Fruit fly (Drosophila melanogaster): ENCODE measurements around the gene Nepl4.

Nepl4 gene

DNA sequence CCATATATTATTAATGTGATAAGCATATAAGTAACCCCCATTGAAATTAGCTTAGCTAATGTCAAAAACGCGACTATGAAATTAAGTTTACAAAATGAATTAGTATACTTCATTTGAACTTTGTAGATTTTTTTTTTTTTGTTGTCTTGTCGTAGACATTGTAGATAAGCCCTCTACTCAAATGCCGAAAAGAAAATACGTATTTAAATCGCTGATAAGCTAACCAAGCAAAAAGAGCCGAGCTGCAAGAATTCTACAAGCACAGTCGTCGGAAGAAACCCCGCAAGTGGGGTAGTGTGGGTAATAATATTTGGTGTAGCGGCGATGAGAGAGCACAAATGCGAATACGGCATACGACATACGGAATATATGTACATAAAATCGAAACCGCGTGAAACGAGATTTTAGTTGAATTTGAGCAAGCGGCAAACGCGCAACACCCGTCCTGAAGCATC lies at the start of gene Nepl4:
TSS of gene Nepl4 (plus strand) at position 405 of the 455 bp plus-strand sequence.
- no peak for TF ChIP-seq CG6276 (GFP tag; optimal IDR thresholded peaks at IDR 0.05)

DNA sequence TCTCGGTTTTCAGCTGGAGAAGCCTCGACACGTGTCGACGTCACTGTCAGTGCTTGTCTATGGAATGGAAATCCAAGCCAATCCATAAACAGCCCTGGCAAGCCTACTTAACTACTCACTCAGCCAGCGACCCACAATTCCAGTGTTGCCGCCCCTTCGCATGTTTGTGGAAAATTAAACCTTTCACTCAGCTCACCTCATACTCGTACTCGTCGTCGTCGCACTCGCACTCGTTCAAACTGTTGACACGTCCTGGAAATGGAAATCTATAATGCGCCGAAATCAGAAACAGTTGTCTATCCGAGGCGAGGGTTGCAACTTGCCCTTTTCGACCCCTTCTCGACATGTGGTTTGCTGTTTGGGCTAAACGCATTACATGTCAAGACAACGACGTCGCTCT lies 48.6 kb upstream of the Nepl4 start:
- TF ChIP-seq CG1621 (tag; optimal IDR thresholded peaks at IDR 0.05) = no peak
- TF ChIP-seq CG4318 (GFP tag; optimal IDR thresholded peaks at IDR 0.05) = no peak
- no peak for TF ChIP-seq net (GFP tag; optimal IDR thresholded peaks at IDR 0.05)
- TF ChIP-seq CG3919 (GFP tag; optimal IDR thresholded peaks at IDR 0.05) = no peak
- TF ChIP-seq fd59A (GFP tag; optimal IDR thresholded peaks at IDR 0.05) = no peak
- no peak for TF ChIP-seq dac (GFP tag; optimal IDR thresholded peaks at IDR 0.05)
- TF ChIP-seq Eip93F (GFP tag; optimal IDR thresholded peaks at IDR 0.05) = no peak
- no peak for TF ChIP-seq Hr38 (GFP tag; optimal IDR thresholded peaks at IDR 0.05)
- TF ChIP-seq Hr4 (GFP tag; optimal IDR thresholded peaks at IDR 0.05) = no peak
- TF ChIP-seq Gug (GFP tag; IDR thresholded peaks at IDR 0.05) = no peak
- no peak for TF ChIP-seq CG9139 (GFP tag; optimal IDR thresholded peaks at IDR 0.05)
- TF ChIP-seq CG10669 (GFP tag; optimal IDR thresholded peaks at IDR 0.05) = no peak
- TF ChIP-seq CG7368 (GFP tag; optimal IDR thresholded peaks at IDR 0.05) = no peak
- TF ChIP-seq achi (GFP tag; optimal IDR thresholded peaks at IDR 0.05) = no peak
- TF ChIP-seq CG6792 (GFP tag; optimal IDR thresholded peaks at IDR 0.05) = no peak
- TF ChIP-seq CG8632 (GFP tag; optimal IDR thresholded peaks at IDR 0.05) = no peak

DNA sequence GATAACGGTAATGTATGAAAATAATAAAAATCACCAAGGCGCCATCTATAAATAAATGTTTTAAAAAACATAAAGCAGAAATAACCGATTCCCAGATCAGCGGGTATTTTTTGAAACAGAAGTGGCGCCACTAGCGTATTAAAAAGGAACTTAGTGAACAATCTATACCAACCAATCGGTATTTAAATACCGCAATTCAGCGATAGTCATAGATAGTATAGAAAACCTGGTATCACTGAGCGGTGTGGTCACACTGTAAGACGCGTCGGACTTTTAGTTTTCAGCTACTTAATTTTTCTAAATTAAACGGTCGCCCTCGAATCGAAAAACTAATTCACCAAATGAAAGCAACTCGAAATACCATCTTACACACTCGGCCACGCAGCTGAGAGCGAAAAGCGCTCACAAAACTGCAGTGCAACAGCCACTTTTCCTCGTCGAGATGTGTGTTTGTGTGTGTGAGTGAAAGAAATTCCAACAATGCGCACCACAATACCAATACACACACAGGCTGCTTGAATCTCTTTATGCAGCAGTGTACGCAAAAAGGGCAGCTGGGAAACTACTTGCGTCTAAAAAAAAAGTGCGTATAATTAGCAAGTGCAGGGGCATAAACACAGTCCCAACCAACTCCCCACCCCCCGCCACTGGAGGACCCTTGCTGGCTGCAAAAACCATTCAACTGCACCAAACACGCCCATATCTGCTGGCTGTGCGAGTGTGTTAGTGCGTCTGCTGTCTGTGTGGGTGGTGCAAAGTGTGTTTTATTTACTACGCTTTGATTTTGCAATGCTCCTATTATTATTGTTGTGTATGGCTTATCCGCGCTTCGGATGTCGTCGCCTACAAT lies 43.9 kb upstream of the Nepl4 start, which contains the start of gene PDZ-GEF:
TSS of gene PDZ-GEF (plus strand) at position 232 of the 850 bp plus-strand sequence.
- TF ChIP-seq CG6163 (GFP tag; IDR thresholded peaks at IDR 0.05) (no peak), CG3032 (tag; optimal IDR thresholded peaks at IDR 0.05) (no peak), Sox14 (GFP tag; optimal IDR thresholded peaks at IDR 0.05) (peak; percentile 27), vri (GFP tag; optimal IDR thresholded peaks at IDR 0.05) (no peak), CG4318 (GFP tag; optimal IDR thresholded peaks at IDR 0.05) (no peak), fd59A (GFP tag; optimal IDR thresholded peaks at IDR 0.05) (no peak), Met (GFP tag; optimal IDR thresholded peaks at IDR 0.05) (peak; percentile 38), CG11762 (GFP tag; optimal IDR thresholded peaks at IDR 0.05; ENCODE audit: insufficient read depth) (no peak), Hr4 (GFP tag; optimal IDR thresholded peaks at IDR 0.05) (no peak), Hr38 (GFP tag; optimal IDR thresholded peaks at IDR 0.05) (no peak), CG11902 (GFP tag; optimal IDR thresholded peaks at IDR 0.05) (no peak), CG6276 (GFP tag; optimal IDR thresholded peaks at IDR 0.05) (no peak), lz (GFP tag; optimal IDR thresholded peaks at IDR 0.05) (peak; percentile 30), fkh (GFP tag; optimal IDR thresholded peaks at IDR 0.05) (no peak), CG15336 (GFP tag; IDR thresholded peaks at IDR 0.05) (no peak), ss (GFP tag; optimal IDR thresholded peaks at IDR 0.05) (no peak), CG8319 (GFP tag; optimal IDR thresholded peaks at IDR 0.05) (no peak), CG9139 (GFP tag; optimal IDR thresholded peaks at IDR 0.05) (no peak), OdsH (GFP tag; optimal IDR thresholded peaks at IDR 0.05) (peak; percentile 10), Ets21C (GFP tag; optimal IDR thresholded peaks at IDR 0.05) (no peak), CG10669 (GFP tag; optimal IDR thresholded peaks at IDR 0.05) (no peak), svp (GFP tag) (no peak), CG8632 (GFP tag; optimal IDR thresholded peaks at IDR 0.05) (no peak), net (GFP tag; optimal IDR thresholded peaks at IDR 0.05) (no peak), CG6808 (GFP tag; optimal IDR thresholded peaks at IDR 0.05) (no peak), dac (GFP tag; optimal IDR thresholded peaks at IDR 0.05) (no peak), cyc (GFP tag; optimal IDR thresholded peaks at IDR 0.05) (peak; percentile 45), Sox102F (GFP tag; optimal IDR thresholded peaks at IDR 0.05) (no peak), acj6 (GFP tag; optimal IDR thresholded peaks at IDR 0.05) (peak; percentile 5), Gug (GFP tag; IDR thresholded peaks at IDR 0.05) (no peak), salr (GFP tag; optimal IDR thresholded peaks at IDR 0.05) (no peak), dsx (GFP tag; optimal IDR thresholded peaks at IDR 0.05; ENCODE audit: poor library complexity, severe bottlenecking) (no peak), Eip75B (GFP tag; optimal IDR thresholded peaks at IDR 0.05) (peak; percentile 30), CG11294 (GFP tag; IDR thresholded peaks at IDR 0.05) (no peak), CG6854 (GFP tag; optimal IDR thresholded peaks at IDR 0.05) (no peak), eg (GFP tag; IDR thresholded peaks at IDR 0.05) (no peak), CG10631 (GFP tag; optimal IDR thresholded peaks at IDR 0.05) (no peak), CG6792 (GFP tag; optimal IDR thresholded peaks at IDR 0.05) (no peak), CG7368 (GFP tag; optimal IDR thresholded peaks at IDR 0.05) (no peak), CG34406 (GFP tag; optimal IDR thresholded peaks at IDR 0.05) (no peak)
